Fruit fly (Drosophila melanogaster) whole organism, adult: Measurements from ENCODE around the gene shakB.

Source experiments
- CG12768 ChIP-seq: fragments of 200-800 bp; sonication (Bioruptor generic); optimal IDR thresholded peaks from 2 replicates; lab custom pipeline; 2017; ENCODE audit warnings: missing biosample characterization, missing genetic modification characterization, mild to moderate bottlenecking, moderate library complexity, missing genetic modification reagents
- CG7045 ChIP-seq: fragments of 200-800 bp; sonication (Bioruptor generic); optimal IDR thresholded peaks from 2 replicates; lab custom pipeline; 2017; ENCODE audit warnings: missing biosample characterization, mild to moderate bottlenecking, missing genetic modification characterization
- CG7101 ChIP-seq: fragments of 200-800 bp; sonication (Bioruptor generic); optimal IDR thresholded peaks from 2 replicates; lab custom pipeline; 2018; ENCODE audit warnings: missing biosample characterization, mild to moderate bottlenecking, missing genetic modification characterization, moderate library complexity
- Mnt ChIP-seq: fragments of 200-800 bp; sonication (Bioruptor generic); optimal IDR thresholded peaks from 2 replicates; lab custom pipeline; 2016; ENCODE audit warnings: missing biosample characterization, mild to moderate bottlenecking, missing genetic modification characterization
- kay ChIP-seq: fragments of 200-800 bp; sonication (Bioruptor generic); peaks from one replicate; lab custom pipeline; 2016; ENCODE audit warnings: missing biosample characterization, missing genetic modification characterization, borderline replicate concordance
- ovo ChIP-seq: fragments of 200-800 bp; sonication (Bioruptor generic); optimal IDR thresholded peaks from 2 replicates; lab custom pipeline; 2016; ENCODE audit warnings: missing biosample characterization, missing genetic modification characterization

- TF ChIP-seq CG7101 (tag; lab: Kevin White, UChicago) (no peak), CG12768 (no peak), ovo (GFP tag; lab: Kevin White, UChicago) (no peak), Mnt (GFP tag; lab: Kevin White, UChicago) (no peak), kay (GFP tag; lab: Kevin White, UChicago) (no peak), CG7045 (GFP tag; lab: Kevin White, UChicago) (no peak)
Observed at dm6 chrX:20781120-20781519, 145.7 kb downstream of the shakB start, which contains the start of gene CG32507.
